Fruit fly (Drosophila melanogaster) S2 (cell line): ENCODE measurements around the gene Agxt.

Source experiments
- CG8478 ChIP-seq: fragments of >200 bp; optimal IDR thresholded peaks from 2 replicates; lab custom pipeline; 2018
- CTCF ChIP-seq, 2 experiments: fragments of >200 bp; optimal IDR thresholded peaks; 2 replicates each; lab custom pipeline; 2018

DNA sequence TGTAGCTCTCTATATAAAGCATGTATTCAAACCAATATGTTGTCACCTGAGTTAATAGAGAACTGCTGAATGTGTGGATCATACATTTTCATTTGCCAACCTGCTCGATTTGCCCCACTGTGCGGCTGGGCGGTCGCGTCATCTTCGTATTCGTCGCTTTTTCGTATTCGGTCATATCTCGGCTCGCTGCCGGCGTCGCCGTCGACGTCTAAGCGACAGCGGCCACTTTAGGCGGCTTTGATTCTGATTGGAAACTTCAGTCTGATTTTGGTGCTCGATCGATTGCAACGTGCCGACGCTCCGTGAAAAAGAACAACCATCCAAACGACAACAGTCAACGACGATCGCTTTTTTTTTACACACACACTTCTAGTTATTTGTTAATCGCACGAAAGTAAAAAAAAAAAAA lies 17.1 kb downstream of the Agxt start:
- TF ChIP-seq CG8478, result no peak
- TF ChIP-seq CTCF (optimal IDR thresholded peaks at IDR 0.05; lab: Kevin White, UChicago), result no peak
